Fruit fly (Drosophila melanogaster) whole organism, embryonic: ENCODE measurements around the gene Jhbp11.

Source experiments
- CG10321 ChIP-seq: fragments of 200-800 bp; sonication (Bioruptor generic); IDR thresholded peaks from 2 replicates; pipeline ENCODE4 v1.3.6; 2022; ENCODE audit warnings: missing biosample characterization, missing genetic modification characterization
- CG10462 ChIP-seq: fragments of 200-800 bp; sonication (Bioruptor generic); optimal IDR thresholded peaks from 2 replicates; lab custom pipeline; 2016; ENCODE audit warnings: missing biosample characterization, missing genetic modification characterization
- CG11696 ChIP-seq: fragments of 200-800 bp; sonication (Bioruptor generic); IDR thresholded peaks from 2 replicates; pipeline ENCODE4 v1.3.6; 2022; ENCODE audit warnings: missing biosample characterization, missing genetic modification characterization
- CG1233 ChIP-seq: fragments of 200-800 bp; sonication (Bioruptor generic); optimal IDR thresholded peaks from 4 replicates; lab custom pipeline; 2018; ENCODE audit warnings: missing biosample characterization, mild to moderate bottlenecking, missing genetic modification characterization
- CG12391 ChIP-seq: fragments of 200-800 bp; sonication (Bioruptor generic); optimal IDR thresholded peaks from 3 replicates; lab custom pipeline; 2018; ENCODE audit warnings: missing biosample characterization, mild to moderate bottlenecking, missing genetic modification characterization, moderate library complexity
- CG12659 ChIP-seq: fragments of 200-800 bp; sonication (Bioruptor generic); optimal IDR thresholded peaks from 3 replicates; lab custom pipeline; 2017; ENCODE audit warnings: mild to moderate bottlenecking, missing biosample characterization, missing genetic modification reagents, missing genetic modification characterization
- CG13296 ChIP-seq: fragments of 200-800 bp; sonication (Bioruptor generic); optimal IDR thresholded peaks from 3 replicates; lab custom pipeline; 2018; ENCODE audit warnings: missing biosample characterization, mild to moderate bottlenecking, missing genetic modification characterization
- CG14014 ChIP-seq: fragments of 200-800 bp; sonication (Bioruptor generic); IDR thresholded peaks from 2 replicates; pipeline ENCODE4 v1.3.6; 2022; ENCODE audit warnings: missing biosample characterization, missing genetic modification characterization
- CG1529 ChIP-seq: fragments of 200-800 bp; sonication (Bioruptor generic); optimal IDR thresholded peaks from 3 replicates; lab custom pipeline; 2018; ENCODE audit warnings: missing biosample characterization, missing genetic modification characterization
- CG18599 ChIP-seq: fragments of 200-800 bp; sonication (Bioruptor generic); optimal IDR thresholded peaks from 3 replicates; lab custom pipeline; 2017; ENCODE audit warnings: missing biosample characterization, missing genetic modification characterization, mild to moderate bottlenecking, moderate library complexity, missing genetic modification reagents
- CG18619 ChIP-seq: fragments of 200-800 bp; sonication (Bioruptor generic); optimal IDR thresholded peaks from 3 replicates; lab custom pipeline; 2017; ENCODE audit warnings: missing biosample characterization, mild to moderate bottlenecking, missing genetic modification characterization
- CG31388 ChIP-seq: fragments of 200-800 bp; sonication (Bioruptor generic); optimal IDR thresholded peaks from 2 replicates; lab custom pipeline; 2016; ENCODE audit warnings: missing biosample characterization, missing genetic modification characterization
- CG32532 ChIP-seq: fragments of 200-800 bp; sonication (Bioruptor generic); IDR thresholded peaks from 2 replicates; pipeline ENCODE4 v1.3.6; 2022; ENCODE audit warnings: missing biosample characterization, missing genetic modification characterization
- CG5245 ChIP-seq: fragments of 200-800 bp; sonication (Bioruptor generic); optimal IDR thresholded peaks from 3 replicates; lab custom pipeline; 2016; ENCODE audit warnings: missing biosample characterization, missing genetic modification characterization
- CG6654 ChIP-seq: fragments of 200-800 bp; sonication (Bioruptor generic); optimal IDR thresholded peaks from 2 replicates; lab custom pipeline; 2017; ENCODE audit warnings: missing biosample characterization, mild to moderate bottlenecking, missing genetic modification characterization
- CG6813 ChIP-seq: fragments of 200-800 bp; sonication (Bioruptor generic); optimal IDR thresholded peaks from 2 replicates; lab custom pipeline; 2017; ENCODE audit warnings: missing biosample characterization, missing genetic modification characterization, mild to moderate bottlenecking, moderate library complexity, missing genetic modification reagents
- CG8290 ChIP-seq, 3 experiments: fragments of 200-800 bp; sonication (Bioruptor generic); optimal IDR thresholded peaks; 2 replicates each; lab custom pipeline; 2016 to 2019; ENCODE audit warnings: missing biosample characterization in 3 of 3, missing genetic modification characterization in 3 of 3, mild to moderate bottlenecking in 2 of 3, moderate library complexity in 1 of 3
- CG9437 ChIP-seq: fragments of 200-800 bp; sonication (Bioruptor generic); optimal IDR thresholded peaks from 2 replicates; lab custom pipeline; 2018; ENCODE audit warnings: missing biosample characterization, mild to moderate bottlenecking, missing genetic modification characterization
- CG9727 ChIP-seq: fragments of 200-800 bp; sonication (Bioruptor generic); optimal IDR thresholded peaks from 3 replicates; lab custom pipeline; 2017; ENCODE audit warnings: missing biosample characterization, mild to moderate bottlenecking, missing genetic modification characterization
- CoRest ChIP-seq: fragments of 200-800 bp; sonication (Bioruptor generic); optimal IDR thresholded peaks from 3 replicates; lab custom pipeline; 2018; ENCODE audit warnings: missing biosample characterization, mild to moderate bottlenecking, missing genetic modification characterization, moderate library complexity
- Dfd ChIP-seq, 2 experiments: fragments of >200 bp; optimal IDR thresholded peaks; 2 replicates each; lab custom pipeline; 2017; ENCODE audit warnings: missing biosample characterization in 2 of 2, missing genetic modification characterization in 2 of 2
- ERR ChIP-seq: fragments of 200-800 bp; sonication (Bioruptor generic); optimal IDR thresholded peaks from 2 replicates; lab custom pipeline; 2016; ENCODE audit warnings: missing biosample characterization, missing genetic modification characterization
- HLHmδ ChIP-seq: fragments of 200-800 bp; sonication (Bioruptor generic); optimal IDR thresholded peaks from 2 replicates; lab custom pipeline; 2018; ENCODE audit warnings: missing biosample characterization, mild to moderate bottlenecking, missing genetic modification characterization, moderate library complexity
- Hr51 ChIP-seq, 2 experiments: fragments of 200-800 bp; sonication (Bioruptor generic); optimal IDR thresholded peaks; 2 replicates in 1 of 2; 3 replicates in 1 of 2; lab custom pipeline; 2016 to 2018; ENCODE audit warnings: missing biosample characterization in 2 of 2, missing genetic modification characterization in 2 of 2, mild to moderate bottlenecking in 1 of 2, moderate library complexity in 1 of 2
- Max ChIP-seq: fragments of 200-800 bp; sonication (Bioruptor generic); optimal IDR thresholded peaks from 2 replicates; lab custom pipeline; 2016; ENCODE audit warnings: missing biosample characterization, mild to moderate bottlenecking, missing genetic modification characterization
- Opbp ChIP-seq: fragments of 200-800 bp; sonication (Bioruptor generic); IDR thresholded peaks from 3 replicates; pipeline ENCODE4 v1.3.6; 2022; ENCODE audit warnings: missing biosample characterization, missing genetic modification characterization; ENCODE audit not compliant: partially characterized antibody
- Ravus ChIP-seq: fragments of 200-800 bp; sonication (Bioruptor generic); IDR thresholded peaks from 2 replicates; pipeline ENCODE4 v1.3.6; 2022; ENCODE audit warnings: missing biosample characterization, missing genetic modification characterization
- Spps ChIP-seq: fragments of 200-800 bp; sonication (Bioruptor generic); optimal IDR thresholded peaks from 2 replicates; lab custom pipeline; 2018; ENCODE audit warnings: missing biosample characterization, mild to moderate bottlenecking, missing genetic modification characterization
- Sry-β ChIP-seq: fragments of 200-800 bp; sonication (Bioruptor generic); optimal IDR thresholded peaks from 2 replicates; lab custom pipeline; 2018; ENCODE audit warnings: missing biosample characterization, mild to moderate bottlenecking, missing genetic modification characterization, moderate library complexity
- Ssrp ChIP-seq: fragments of 200-800 bp; sonication (Bioruptor generic); optimal IDR thresholded peaks from 2 replicates; lab custom pipeline; 2018; ENCODE audit warnings: missing biosample characterization, mild to moderate bottlenecking, missing genetic modification characterization, moderate library complexity
- ato ChIP-seq: fragments of 200-800 bp; sonication (Bioruptor generic); IDR thresholded peaks from 2 replicates; pipeline ENCODE4 v1.3.6; 2022; ENCODE audit warnings: missing biosample characterization, missing genetic modification characterization; ENCODE audit not compliant: partially characterized antibody
- bbx ChIP-seq: fragments of 200-800 bp; sonication (Bioruptor generic); IDR thresholded peaks from 2 replicates; pipeline ENCODE4 v1.3.6; 2022; ENCODE audit warnings: missing biosample characterization, missing genetic modification characterization; ENCODE audit not compliant: partially characterized antibody
- bcd ChIP-seq: fragments of 200-800 bp; sonication (Bioruptor generic); optimal IDR thresholded peaks from 2 replicates; lab custom pipeline; 2017; ENCODE audit warnings: missing biosample characterization, mild to moderate bottlenecking, missing genetic modification characterization
- chinmo ChIP-seq: fragments of 200-800 bp; sonication (Bioruptor generic); IDR thresholded peaks from 4 replicates; pipeline ENCODE4 v1.3.6; 2022; ENCODE audit warnings: missing biosample characterization, missing genetic modification characterization; ENCODE audit not compliant: partially characterized antibody
- dm ChIP-seq: fragments of 200-800 bp; sonication (Bioruptor generic); optimal IDR thresholded peaks from 3 replicates; lab custom pipeline; 2016; ENCODE audit warnings: missing biosample characterization, missing genetic modification characterization
- ems ChIP-seq: fragments of 200-800 bp; sonication (Bioruptor generic); optimal IDR thresholded peaks from 3 replicates; lab custom pipeline; 2016; ENCODE audit warnings: missing biosample characterization, missing genetic modification characterization
- inv ChIP-seq: fragments of 200-800 bp; sonication (Bioruptor generic); IDR thresholded peaks from 2 replicates; pipeline ENCODE4 v1.3.6; 2022; ENCODE audit warnings: missing biosample characterization, missing genetic modification characterization; ENCODE audit not compliant: partially characterized antibody
- nerfin-1 ChIP-seq: fragments of 200-800 bp; sonication (Bioruptor generic); optimal IDR thresholded peaks from 3 replicates; lab custom pipeline; 2019; ENCODE audit warnings: missing biosample characterization, mild to moderate bottlenecking, missing genetic modification characterization, moderate library complexity
- nom ChIP-seq: fragments of 200-800 bp; sonication (Bioruptor generic); optimal IDR thresholded peaks from 2 replicates; lab custom pipeline; 2017; ENCODE audit warnings: missing biosample characterization, missing genetic modification characterization, mild to moderate bottlenecking, moderate library complexity, missing genetic modification reagents
- odd ChIP-seq: fragments of 200-800 bp; sonication (Bioruptor generic); optimal IDR thresholded peaks from 2 replicates; lab custom pipeline; 2017; ENCODE audit warnings: missing biosample characterization, mild to moderate bottlenecking, missing genetic modification characterization
- pita ChIP-seq: fragments of 200-800 bp; sonication (Bioruptor generic); optimal IDR thresholded peaks from 2 replicates; lab custom pipeline; 2017; ENCODE audit warnings: missing biosample characterization, mild to moderate bottlenecking, missing genetic modification characterization
- ranshi ChIP-seq: fragments of 200-800 bp; sonication (Bioruptor generic); IDR thresholded peaks from 2 replicates; pipeline ENCODE4 v1.3.6; 2022; ENCODE audit warnings: missing biosample characterization, missing genetic modification characterization
- sd ChIP-seq: fragments of 200-800 bp; sonication (Bioruptor generic); optimal IDR thresholded peaks from 3 replicates; lab custom pipeline; 2018; ENCODE audit warnings: missing biosample characterization, mild to moderate bottlenecking, missing genetic modification characterization, moderate library complexity
- sens ChIP-seq: fragments of 200-800 bp; sonication (Bioruptor generic); peaks from one replicate; lab custom pipeline; 2016; ENCODE audit warnings: missing biosample characterization, missing genetic modification characterization
- toy ChIP-seq: fragments of 200-800 bp; sonication (Bioruptor generic); IDR thresholded peaks from 2 replicates; pipeline ENCODE4 v1.3.6; 2022; ENCODE audit warnings: missing biosample characterization, missing genetic modification characterization
- zen ChIP-seq: fragments of 200-800 bp; sonication (Bioruptor generic); optimal IDR thresholded peaks from 3 replicates; lab custom pipeline; 2018; ENCODE audit warnings: missing biosample characterization, mild to moderate bottlenecking, missing genetic modification characterization, moderate library complexity
- zf30C ChIP-seq: fragments of 200-800 bp; sonication (Bioruptor generic); optimal IDR thresholded peaks from 3 replicates; lab custom pipeline; 2018; ENCODE audit warnings: missing biosample characterization, mild to moderate bottlenecking, missing genetic modification characterization
- zfh2 ChIP-seq: fragments of 200-800 bp; sonication (Bioruptor generic); optimal IDR thresholded peaks from 2 replicates; lab custom pipeline; 2016; ENCODE audit warnings: missing biosample characterization, missing genetic modification characterization

The Jhbp11 gene

dm6 chr3R:27150685-27151515 is 49.9 kb downstream of the Jhbp11 start, which contains the start of gene CG6051 (continued):
- peak; percentile 68 for TF ChIP-seq CG18599
- no peak for TF ChIP-seq toy
- no peak for TF ChIP-seq ERR
- peak; percentile 36 for TF ChIP-seq zfh2
- peak; percentile 44 for TF ChIP-seq CG9437 (GFP tag; lab: Kevin White, UChicago)
- peak; percentile 83 for TF ChIP-seq sens (GFP tag; lab: Kevin White, UChicago)
- peak; percentile 61 for TF ChIP-seq bcd
- peak; percentile 30 for TF ChIP-seq CG9727
- peak; percentile 65 for TF ChIP-seq CG12659
- TF ChIP-seq CoRest (tag; lab: Kevin White, UChicago): peak; percentile 63
- peak in 1 of 2 experiments; percentile 3 for TF ChIP-seq Dfd (GFP tag; optimal IDR thresholded peaks at IDR 0.05; lab: Kevin White, UChicago)
- no peak for TF ChIP-seq CG10462
- TF ChIP-seq CG12391 (tag; lab: Kevin White, UChicago): peak; percentile 79
- peak; percentile 7 for TF ChIP-seq CG1233
- TF ChIP-seq CG18619 (GFP tag; lab: Kevin White, UChicago): peak; percentile 15
- peak; percentile 63 for TF ChIP-seq zen (tag; lab: Kevin White, UChicago)
- no peak for TF ChIP-seq CG32532
- TF ChIP-seq, all 482 proteins: peak for 225

dm6 chr3R:27151516-27151823 is 50.4 kb downstream of the Jhbp11 start, which contains the start of gene Men-b:
TSS of gene Men-b (plus strand) at chr3R:27151662.
- TF ChIP-seq Spps (tag; lab: Kevin White, UChicago): no peak
- no peak for TF ChIP-seq nerfin-1 (tag; lab: Kevin White, UChicago)
- TF ChIP-seq odd (GFP tag; lab: Kevin White, UChicago): no peak
- no peak for TF ChIP-seq Max (GFP tag; lab: Kevin White, UChicago)
- no peak for TF ChIP-seq HLHmδ (GFP tag; lab: Kevin White, UChicago)
- no peak for TF ChIP-seq CG13296
- no peak for TF ChIP-seq Ravus
- no peak for TF ChIP-seq CG6813 (GFP tag; lab: Kevin White, UChicago)
- no peak for TF ChIP-seq Sry-β (GFP tag; lab: Kevin White, UChicago)
- TF ChIP-seq CG10321: 0 out of 2 replicates have a peak, but pooled peaks have one; percentile 15
- no peak for TF ChIP-seq Hr51 (GFP tag; optimal IDR thresholded peaks at IDR 0.05; lab: Kevin White, UChicago)
- TF ChIP-seq CG8290 (GFP tag; optimal IDR thresholded peaks at IDR 0.05; lab: Kevin White, UChicago): no peak
- TF ChIP-seq CG8290 (tag; optimal IDR thresholded peaks at IDR 0.05; lab: Kevin White, UChicago): peak in 1 of 2 experiments; percentile 83
- no peak for TF ChIP-seq CG11696 (GFP tag; lab: Robert Waterston, UW)
- no peak; the same call in none of the 2 replicates for TF ChIP-seq bbx
- TF ChIP-seq dm (GFP tag; lab: Kevin White, UChicago): no peak
- TF ChIP-seq ranshi: no peak
- TF ChIP-seq sd (tag; lab: Kevin White, UChicago): no peak
- TF ChIP-seq CG14014 (GFP tag; lab: Robert Waterston, UW): 0 out of 2 replicates have a peak, but pooled peaks have one; percentile 13
- TF ChIP-seq ems (GFP tag; lab: Kevin White, UChicago): no peak
- peak; percentile 61; the same call in 1 of the 3 replicates for TF ChIP-seq Opbp (GFP tag; lab: Robert Waterston, UW)
- TF ChIP-seq CG1233: no peak
- TF ChIP-seq chinmo: peak; percentile 15; the same call in 1 of the 4 replicates
- no peak for TF ChIP-seq CG31388
- no peak for TF ChIP-seq Ssrp
- peak; percentile 97 for TF ChIP-seq pita (GFP tag; lab: Kevin White, UChicago)
- TF ChIP-seq zf30C: no peak
- 0 out of 2 replicates have a peak, but pooled peaks have one; percentile 7 for TF ChIP-seq ato (GFP tag; lab: Robert Waterston, UW)
- TF ChIP-seq CG6654 (GFP tag; lab: Kevin White, UChicago): no peak
- TF ChIP-seq inv (GFP tag; lab: Robert Waterston, UW): no peak; the same call in 1 of the 2 replicates
- TF ChIP-seq CG1529 (GFP tag; lab: Kevin White, UChicago): no peak
- TF ChIP-seq nom (GFP tag; lab: Kevin White, UChicago): no peak
- no peak for TF ChIP-seq CG5245
